Worm (Caenorhabditis elegans) whole organism, mixed stage, embryonic: ENCODE results near the gene C16C8.26.

ENCODE experiments used
- cnd-1 ChIP-seq: fragments of 200-800 bp; sonication (Bioruptor generic); optimal IDR thresholded peaks from 2 replicates; lab custom pipeline; 2018; ENCODE audit warnings: mild to moderate bottlenecking, missing genetic modification characterization, missing compliant biosample characterization
- elt-1 ChIP-seq: sonication (generic microtip); optimal IDR thresholded peaks from 2 replicates; lab custom pipeline; 2017; ENCODE audit warnings: missing genetic modification characterization, mild to moderate bottlenecking, missing compliant biosample characterization, antibody characterized with exemption, moderate library complexity, borderline replicate concordance; ENCODE audit not compliant: insufficient read depth
- elt-3 ChIP-seq: fragments of 150-350 bp; optimal IDR thresholded peaks from 2 replicates; lab custom pipeline; 2014; ENCODE audit warnings: missing biosample characterization, missing genetic modification characterization
- ham-2 ChIP-seq: fragments of 200-800 bp; sonication (Bioruptor generic); optimal IDR thresholded peaks from 2 replicates; lab custom pipeline; 2018; ENCODE audit warnings: mild to moderate bottlenecking, missing genetic modification characterization, missing compliant biosample characterization
- mep-1 ChIP-seq: fragments of 150-350 bp; optimal IDR thresholded peaks from 2 replicates; lab custom pipeline; 2017; ENCODE audit warnings: missing biosample characterization, missing genetic modification reagents, missing genetic modification characterization, inconsistent platforms
- snpc-4 ChIP-seq: fragments of 150-350 bp; optimal IDR thresholded peaks from 2 replicates; lab custom pipeline; 2014; ENCODE audit warnings: missing biosample characterization, missing genetic modification characterization
- unc-62 ChIP-seq: fragments of 150-350 bp; optimal IDR thresholded peaks from 2 replicates; lab custom pipeline; 2014; ENCODE audit warnings: missing biosample characterization, missing genetic modification reagents, missing genetic modification characterization

- no peak for TF ChIP-seq elt-3 (tag; lab: Kevin White, UChicago)
- TF ChIP-seq mep-1 (tag; lab: Kevin White, UChicago): no peak
- TF ChIP-seq snpc-4 (tag; lab: Kevin White, UChicago): no peak
- no peak for TF ChIP-seq ham-2
- TF ChIP-seq unc-62: no peak
- no peak for TF ChIP-seq cnd-1 (tag; lab: Kevin White, UChicago)
- no peak for TF ChIP-seq elt-1 (tag; lab: Kevin White, UChicago)
Measured at ce11 chrII:3476536-3476935, 18.4 kb upstream of the C16C8.26 start.
